Worm (Caenorhabditis elegans) whole organism, midembryonic: ENCODE data around the gene F56D6.6.

Source experiments
- flt-1 ChIP-seq: fragments of 200-800 bp; sonication (Bioruptor generic); IDR thresholded peaks from 2 replicates; pipeline ENCODE4 v1.3.6; 2022; ENCODE audit warnings: missing genetic modification characterization, missing compliant biosample characterization
- klf-2 ChIP-seq: fragments of 200-800 bp; sonication (Bioruptor generic); conservative IDR thresholded peaks from 2 replicates; pipeline ENCODE4 v1.3.6; 2022; ENCODE audit warnings: missing genetic modification reagents, missing genetic modification characterization, missing compliant biosample characterization
- med-1 ChIP-seq: sonication (generic microtip); optimal IDR thresholded peaks from 2 replicates; lab custom pipeline; 2017; ENCODE audit warnings: missing genetic modification characterization, mild to moderate bottlenecking, missing compliant biosample characterization, antibody characterized with exemption, missing genetic modification reagents; ENCODE audit not compliant: insufficient read depth
- tab-1 ChIP-seq: fragments of 200-800 bp; sonication (Bioruptor generic); IDR thresholded peaks from 2 replicates; pipeline ENCODE4 v1.3.6; 2022; ENCODE audit warnings: missing genetic modification characterization, missing compliant biosample characterization
- ztf-23 ChIP-seq: fragments of 200-800 bp; sonication (Bioruptor generic); IDR thresholded peaks from 2 replicates; pipeline ENCODE4 v1.3.6; 2022; ENCODE audit warnings: missing genetic modification reagents, missing genetic modification characterization, missing compliant biosample characterization
- ztf-29 ChIP-seq: fragments of 200-800 bp; sonication (Bioruptor generic); IDR thresholded peaks from 2 replicates; pipeline ENCODE4 v1.3.6; 2022; ENCODE audit warnings: missing genetic modification reagents, missing genetic modification characterization, missing compliant biosample characterization

ce11 chrIV:3894770-3895169 lies 8.3 kb upstream of the F56D6.6 start, which contains the start of gene dct-8:
- TF ChIP-seq klf-2 (GFP tag; lab: Robert Waterston, UW) (no peak), tab-1 (GFP tag; lab: Robert Waterston, UW) (no peak), ztf-23 (GFP tag; lab: Robert Waterston, UW) (no peak), med-1 (no peak), flt-1 (GFP tag; lab: Robert Waterston, UW) (no peak), ztf-29 (no peak)
